Fruit fly (Drosophila melanogaster) whole organism: ENCODE measurements around the gene PolrMT.

Experiments
- CG8478 ChIP-seq: fragments of >200 bp; optimal IDR thresholded peaks from 2 replicates; lab custom pipeline; 2018; ENCODE audit warnings: inconsistent platforms
- Dll ChIP-seq: fragments of >200 bp; optimal IDR thresholded peaks from 2 replicates; lab custom pipeline; 2017
- EcR ChIP-seq, 2 experiments: fragments of >200 bp; optimal IDR thresholded peaks; 2 replicates each; lab custom pipeline; 2017; ENCODE audit warnings: missing biosample characterization in 2 of 2, missing genetic modification characterization in 2 of 2, missing genetic modification reagents in 2 of 2
- pan ChIP-seq: fragments of >200 bp; optimal IDR thresholded peaks from 2 replicates; lab custom pipeline; 2017
- psq ChIP-seq: fragments of >200 bp; optimal IDR thresholded peaks from 2 replicates; lab custom pipeline; 2017
- usp ChIP-seq: fragments of >200 bp; optimal IDR thresholded peaks from 2 replicates; lab custom pipeline; 2017; ENCODE audit warnings: missing biosample characterization, missing genetic modification characterization, mixed read lengths

Gene PolrMT

dm6 chr2L:1082668-1083067 is 25.5 kb downstream of the PolrMT start:
- TF ChIP-seq psq (no peak), Dll (no peak), pan (lab: Kevin White, UChicago) (no peak), CG8478 (no peak), usp (GFP tag; lab: Kevin White, UChicago) (no peak), EcR (GFP tag; optimal IDR thresholded peaks at IDR 0.05; lab: Kevin White, UChicago) (no peak)

DNA sequence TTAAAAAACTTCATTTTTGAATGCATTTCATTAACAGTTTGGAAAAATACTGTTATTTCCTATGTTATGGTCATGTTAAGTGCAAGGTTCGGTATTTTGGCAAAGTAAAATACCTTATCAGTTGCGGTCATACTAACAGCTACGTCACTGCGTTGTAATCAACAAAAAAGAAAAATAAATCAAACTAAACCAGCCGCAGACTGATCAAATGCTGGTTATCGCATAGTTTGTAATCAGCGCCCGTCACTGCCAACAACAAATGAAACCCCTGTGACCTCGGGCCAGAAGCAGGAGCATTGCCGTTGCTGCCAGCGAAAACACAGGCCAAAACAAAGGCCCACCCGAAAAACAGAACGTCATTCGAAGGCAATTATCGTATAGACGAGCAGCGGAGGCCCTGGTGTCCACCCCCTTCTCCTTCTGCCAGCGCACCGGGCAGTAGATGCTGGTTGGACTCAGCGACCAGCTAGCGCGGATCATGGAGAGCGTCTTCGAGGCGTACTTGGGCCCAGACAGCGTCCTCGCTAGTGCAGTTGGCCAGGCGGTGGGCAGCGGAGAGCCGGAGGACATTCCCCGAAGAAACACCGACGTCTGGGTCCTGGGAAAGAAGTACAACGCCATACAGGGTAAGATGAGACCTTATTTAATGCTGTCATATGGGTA is 27.2 kb downstream of the PolrMT start, which contains the start of gene Atg4a:
TSS of gene Atg4a (plus strand) at position 110 of the 663 bp plus-strand sequence.
- no peak for TF ChIP-seq psq
- no peak for TF ChIP-seq usp (GFP tag; lab: Kevin White, UChicago)
- no peak for TF ChIP-seq CG8478
- no peak for TF ChIP-seq pan (lab: Kevin White, UChicago)
- TF ChIP-seq Dll, result no peak
- no peak for TF ChIP-seq EcR (GFP tag; optimal IDR thresholded peaks at IDR 0.05; lab: Kevin White, UChicago)

DNA sequence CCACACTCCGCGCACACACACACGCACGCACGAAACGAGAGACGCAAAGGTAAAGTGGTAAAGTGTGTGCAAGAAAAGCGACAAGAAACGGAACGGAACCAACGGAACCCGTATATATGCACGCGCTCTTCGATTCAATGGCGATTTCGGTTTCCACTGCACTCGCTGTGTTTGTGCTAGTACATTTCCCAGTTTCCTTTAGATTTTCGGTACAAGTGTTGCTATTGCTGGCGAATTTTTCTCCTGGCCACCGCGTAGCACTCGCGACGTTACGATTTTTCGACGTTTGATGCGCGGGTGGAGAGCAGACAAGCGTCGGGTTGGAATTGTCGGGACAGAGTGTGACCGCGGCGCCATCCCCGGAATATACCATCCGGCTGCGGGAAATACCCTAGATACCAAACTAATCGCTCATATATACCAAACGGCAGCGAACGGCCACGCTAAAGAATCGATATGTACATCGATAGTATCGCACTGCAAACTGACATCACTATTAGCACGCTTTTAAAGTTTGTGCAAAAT is 30.6 kb downstream of the PolrMT start, which contains the start of the genes S and ast:
TSS of gene S (minus strand) at position 347 of the 525 bp plus-strand sequence.
TSS of gene ast (plus strand) at position 480 of the 525 bp plus-strand sequence.
- TF ChIP-seq Dll, result no peak
- no peak for TF ChIP-seq EcR (GFP tag; optimal IDR thresholded peaks at IDR 0.05; lab: Kevin White, UChicago)
- no peak for TF ChIP-seq pan (lab: Kevin White, UChicago)
- no peak for TF ChIP-seq usp (GFP tag; lab: Kevin White, UChicago)
- no peak for TF ChIP-seq psq

DNA sequence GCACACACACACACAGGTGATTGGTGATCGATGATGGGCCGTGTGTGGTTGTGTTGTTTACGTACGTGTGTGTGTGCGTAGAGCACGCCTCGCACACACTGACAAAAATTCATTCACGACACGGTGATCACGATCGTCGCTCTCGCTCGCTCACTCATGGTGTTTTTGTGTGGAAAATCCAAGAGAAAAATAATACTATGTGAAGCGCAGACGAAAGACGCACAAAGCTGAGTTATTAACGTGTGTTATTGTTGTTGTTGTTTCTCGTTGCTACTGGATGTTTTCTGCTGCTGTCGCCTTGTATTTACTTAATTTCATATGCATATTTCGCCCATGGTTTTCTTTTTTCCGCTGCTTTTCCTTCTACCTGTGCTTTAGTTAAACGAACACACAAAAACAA is 31.1 kb downstream of the PolrMT start:
- TF ChIP-seq psq (no peak), CG8478 (peak; percentile 40)

DNA sequence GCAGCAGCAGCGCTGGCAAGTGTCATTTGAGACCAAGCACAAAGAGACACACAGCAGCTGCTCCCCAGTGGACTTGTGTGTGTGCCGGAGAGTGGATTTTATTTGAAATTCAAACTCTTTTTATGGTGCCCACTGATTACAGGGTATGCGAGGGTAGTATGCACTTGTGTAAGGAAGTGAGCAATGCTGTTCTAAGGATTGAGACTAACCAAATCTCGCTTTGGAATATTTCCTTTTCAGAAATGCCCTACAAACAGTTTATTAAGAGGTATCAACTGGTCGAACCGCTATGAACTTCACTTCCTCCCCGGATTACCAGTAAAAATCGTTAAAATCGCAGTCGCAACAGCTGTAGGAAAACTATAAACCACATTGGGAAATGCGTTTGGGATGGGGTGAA is 32.4 kb downstream of the PolrMT start:
- peak; percentile 69 for TF ChIP-seq pan (lab: Kevin White, UChicago)
- no peak for TF ChIP-seq usp (GFP tag; lab: Kevin White, UChicago)

- no peak for TF ChIP-seq EcR (GFP tag; optimal IDR thresholded peaks at IDR 0.05; lab: Kevin White, UChicago)
- TF ChIP-seq CG8478, result no peak
- no peak for TF ChIP-seq Dll
- no peak for TF ChIP-seq usp (GFP tag; lab: Kevin White, UChicago)
- TF ChIP-seq pan (lab: Kevin White, UChicago), result no peak
- no peak for TF ChIP-seq psq
Observed at dm6 chr2L:1074180-1074864, 33.9 kb downstream of the PolrMT start.

- TF ChIP-seq usp (GFP tag; lab: Kevin White, UChicago), result no peak
- no peak for TF ChIP-seq CG8478
- no peak for TF ChIP-seq EcR (GFP tag; optimal IDR thresholded peaks at IDR 0.05; lab: Kevin White, UChicago)
- no peak for TF ChIP-seq psq
- no peak for TF ChIP-seq pan (lab: Kevin White, UChicago)
- no peak for TF ChIP-seq Dll
Observed at dm6 chr2L:1073530-1073929, 34.6 kb downstream of the PolrMT start.

DNA sequence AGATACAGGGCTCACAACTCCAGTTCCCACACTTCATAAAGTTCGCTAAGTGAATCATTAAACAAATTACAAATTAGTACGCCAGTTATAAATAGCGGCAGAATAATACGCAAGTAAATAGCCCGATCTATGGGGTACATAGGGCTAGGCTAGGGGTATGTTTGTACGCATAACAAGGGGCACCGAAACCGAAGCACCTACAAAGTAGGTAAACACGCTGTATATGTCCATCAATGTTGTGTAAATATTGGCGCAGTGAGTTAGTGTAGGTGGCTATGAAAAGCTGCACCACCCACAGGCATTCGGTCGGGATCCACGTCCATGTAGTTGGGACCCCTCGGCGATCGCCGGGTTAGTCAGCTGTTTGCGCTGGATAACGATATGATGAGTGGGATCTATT is 36.0 kb downstream of the PolrMT start:
- TF ChIP-seq usp (GFP tag; lab: Kevin White, UChicago) (no peak), psq (no peak), CG8478 (no peak), pan (lab: Kevin White, UChicago) (no peak), Dll (no peak), EcR (GFP tag; optimal IDR thresholded peaks at IDR 0.05; lab: Kevin White, UChicago) (no peak)

DNA sequence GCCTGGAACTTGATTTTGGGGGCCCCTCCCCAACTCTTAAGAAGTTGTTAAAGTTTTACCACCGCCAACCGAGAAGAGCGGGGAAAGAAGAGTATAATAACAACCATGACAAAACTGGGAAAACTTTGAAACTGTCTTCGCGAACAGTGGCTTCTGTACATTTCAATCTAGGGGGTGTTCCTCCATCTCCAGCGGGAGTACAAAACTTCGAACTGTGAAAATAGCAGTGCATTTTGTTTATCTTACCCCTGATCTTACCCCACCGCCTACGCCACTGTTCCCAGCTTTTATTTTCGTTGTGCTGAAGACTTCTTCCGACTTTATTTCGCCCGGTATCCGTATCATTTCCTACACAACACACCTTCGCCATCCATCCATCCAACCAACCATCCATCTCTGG is 37.2 kb downstream of the PolrMT start:
- no peak for TF ChIP-seq usp (GFP tag; lab: Kevin White, UChicago)
- no peak for TF ChIP-seq Dll
- TF ChIP-seq pan (lab: Kevin White, UChicago), result no peak
- TF ChIP-seq EcR (GFP tag; optimal IDR thresholded peaks at IDR 0.05; lab: Kevin White, UChicago), result no peak
- TF ChIP-seq psq, result no peak
- no peak for TF ChIP-seq CG8478

- TF ChIP-seq CG8478, result no peak
- TF ChIP-seq EcR (GFP tag; optimal IDR thresholded peaks at IDR 0.05; lab: Kevin White, UChicago), result no peak
- no peak for TF ChIP-seq usp (GFP tag; lab: Kevin White, UChicago)
- TF ChIP-seq pan (lab: Kevin White, UChicago), result no peak
- no peak for TF ChIP-seq Dll
Observed at dm6 chr2L:1070332-1070731, 37.8 kb downstream of the PolrMT start.

DNA sequence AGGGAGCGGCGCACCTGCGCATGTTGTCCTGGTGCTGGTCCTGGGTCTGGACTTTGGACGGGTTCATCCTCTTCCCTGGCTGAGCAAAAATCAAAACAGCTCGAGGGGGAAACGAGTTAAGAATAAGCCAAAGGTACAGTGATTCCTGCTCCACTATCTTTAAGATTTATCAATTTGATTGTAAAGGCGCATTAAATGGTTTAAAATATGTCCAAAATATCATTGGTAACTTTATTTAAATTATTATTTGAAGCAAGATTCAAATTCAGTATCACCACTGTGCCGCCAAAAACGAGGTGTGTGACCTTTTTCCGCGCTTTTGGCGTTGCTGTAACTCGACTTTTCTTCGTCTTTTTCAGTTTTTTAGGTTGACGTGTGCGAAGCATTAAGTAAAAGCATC is 38.7 kb downstream of the PolrMT start:
- TF ChIP-seq psq, result no peak
- TF ChIP-seq Dll, result no peak
- TF ChIP-seq CG8478, result no peak
- no peak for TF ChIP-seq EcR (GFP tag; optimal IDR thresholded peaks at IDR 0.05; lab: Kevin White, UChicago)
- no peak for TF ChIP-seq pan (lab: Kevin White, UChicago)
- no peak for TF ChIP-seq usp (GFP tag; lab: Kevin White, UChicago)

DNA sequence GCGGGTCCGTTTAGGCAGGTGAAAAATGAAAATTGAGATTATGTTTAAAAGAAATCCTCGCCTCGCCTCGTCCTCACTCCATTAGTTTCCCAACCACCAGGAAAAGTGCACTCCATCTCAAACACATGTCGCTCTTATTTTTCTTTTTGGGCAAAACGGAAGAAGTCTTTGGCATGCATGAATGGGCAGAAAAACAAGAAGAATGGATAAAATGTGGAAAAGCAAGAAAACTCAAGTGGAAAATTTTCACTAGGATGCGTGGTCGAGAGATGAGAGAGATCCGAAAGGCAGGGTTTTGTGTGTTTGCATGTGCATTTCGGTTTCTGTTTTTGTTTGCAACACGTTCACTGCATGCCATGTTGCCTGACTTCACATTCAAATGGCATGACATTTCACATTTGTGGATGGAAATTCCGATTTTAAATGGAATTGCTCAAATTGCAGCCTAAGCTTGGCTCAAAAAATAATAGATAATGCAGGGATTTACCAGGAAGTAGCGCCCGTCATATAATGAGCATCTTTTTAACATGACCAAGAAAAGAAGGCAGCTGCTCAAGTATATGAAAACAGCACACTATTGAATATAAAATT is 39.6 kb downstream of the PolrMT start:
- TF ChIP-seq Dll, result no peak
- no peak for TF ChIP-seq pan (lab: Kevin White, UChicago)
- no peak for TF ChIP-seq psq
- TF ChIP-seq usp (GFP tag; lab: Kevin White, UChicago), result no peak
